Worm (Caenorhabditis elegans) whole organism, late embryonic: ENCODE results near the gene rnp-4.
A peak's percentile ranks its signal among the peaks of the same experiment; 100 is the strongest.

Source experiments
- C08G9.2 ChIP-seq: sonication (generic microtip); optimal IDR thresholded peaks from 2 replicates; lab custom pipeline; 2016; ENCODE audit warnings: mild to moderate bottlenecking, missing genetic modification characterization, moderate library complexity, missing compliant biosample characterization
- C38D4.7 ChIP-seq: fragments of 200-800 bp; sonication (Bioruptor generic); optimal IDR thresholded peaks from 2 replicates; lab custom pipeline; 2018; ENCODE audit warnings: mild to moderate bottlenecking, missing genetic modification characterization, moderate library complexity, missing compliant biosample characterization
- F13H6.1 ChIP-seq: sonication (generic microtip); optimal IDR thresholded peaks from 2 replicates; lab custom pipeline; 2016; ENCODE audit warnings: missing genetic modification characterization, missing compliant biosample characterization
- K09A11.1 ChIP-seq: sonication (generic microtip); optimal IDR thresholded peaks from 2 replicates; lab custom pipeline; 2017; ENCODE audit warnings: antibody characterized with exemption, mild to moderate bottlenecking, missing genetic modification characterization, missing compliant biosample characterization; ENCODE audit not compliant: insufficient read depth
- ahr-1 ChIP-seq: sonication (generic microtip); optimal IDR thresholded peaks from 2 replicates; lab custom pipeline; 2016; ENCODE audit warnings: missing genetic modification characterization, missing compliant biosample characterization
- ceh-14 ChIP-seq: sonication (generic microtip); optimal IDR thresholded peaks from 2 replicates; lab custom pipeline; 2016; ENCODE audit warnings: missing genotype, missing genetic modification characterization, missing compliant biosample characterization
- ceh-18 ChIP-seq: sonication (generic microtip); optimal IDR thresholded peaks from 2 replicates; lab custom pipeline; 2016; ENCODE audit warnings: missing genetic modification characterization, missing compliant biosample characterization
- ceh-19 ChIP-seq: fragments of 200-800 bp; sonication (Bioruptor generic); optimal IDR thresholded peaks from 2 replicates; lab custom pipeline; 2018; ENCODE audit warnings: mild to moderate bottlenecking, missing genetic modification characterization, missing compliant biosample characterization
- ceh-22 ChIP-seq: sonication (generic microtip); optimal IDR thresholded peaks from 2 replicates; lab custom pipeline; 2017; ENCODE audit warnings: missing biosample characterization, missing genetic modification characterization
- ceh-24 ChIP-seq: sonication (generic microtip); optimal IDR thresholded peaks from 2 replicates; lab custom pipeline; 2016; ENCODE audit warnings: mild to moderate bottlenecking, missing genetic modification characterization, missing compliant biosample characterization
- ceh-31 ChIP-seq: sonication (generic microtip); optimal IDR thresholded peaks from 2 replicates; lab custom pipeline; 2016; ENCODE audit warnings: missing genetic modification characterization, missing compliant biosample characterization
- ceh-45 ChIP-seq: fragments of 200-800 bp; sonication (Bioruptor generic); IDR thresholded peaks from 2 replicates; pipeline ENCODE4 v1.3.6; 2022; ENCODE audit warnings: missing genetic modification reagents, missing genetic modification characterization, missing compliant biosample characterization
- ceh-6 ChIP-seq: fragments of 200-800 bp; sonication (Bioruptor generic); optimal IDR thresholded peaks from 2 replicates; lab custom pipeline; 2018; ENCODE audit warnings: mild to moderate bottlenecking, missing genetic modification characterization, missing compliant biosample characterization
- ceh-9 ChIP-seq: sonication (generic microtip); optimal IDR thresholded peaks from 2 replicates; lab custom pipeline; 2016; ENCODE audit warnings: mild to moderate bottlenecking, missing genetic modification characterization, inconsistent platforms, missing compliant biosample characterization
- che-1 ChIP-seq: sonication (generic microtip); optimal IDR thresholded peaks from 2 replicates; lab custom pipeline; 2016; ENCODE audit warnings: mild to moderate bottlenecking, missing genetic modification characterization, missing compliant biosample characterization
- dmd-4 ChIP-seq: sonication (generic microtip); optimal IDR thresholded peaks from 2 replicates; lab custom pipeline; 2016; ENCODE audit warnings: borderline replicate concordance, missing genetic modification characterization, missing compliant biosample characterization
- elt-2 ChIP-seq: sonication (generic microtip); optimal IDR thresholded peaks from 2 replicates; lab custom pipeline; 2016; ENCODE audit warnings: missing genetic modification reagents, missing genetic modification characterization, missing compliant biosample characterization
- fax-1 ChIP-seq: sonication (generic microtip); optimal IDR thresholded peaks from 2 replicates; lab custom pipeline; 2016; ENCODE audit warnings: missing genotype, missing genetic modification characterization, missing compliant biosample characterization
- fkh-6 ChIP-seq: sonication (generic microtip); optimal IDR thresholded peaks from 2 replicates; lab custom pipeline; 2016; ENCODE audit warnings: missing genetic modification characterization, missing compliant biosample characterization
- lim-6 ChIP-seq: sonication (generic microtip); optimal IDR thresholded peaks from 2 replicates; lab custom pipeline; 2016; ENCODE audit warnings: missing genetic modification characterization, missing compliant biosample characterization
- lin-11 ChIP-seq: fragments of 200-800 bp; sonication (Bioruptor generic); optimal IDR thresholded peaks from 2 replicates; lab custom pipeline; 2018; ENCODE audit warnings: mild to moderate bottlenecking, missing genetic modification characterization, missing compliant biosample characterization
- madf-2 ChIP-seq: sonication (generic microtip); optimal IDR thresholded peaks from 2 replicates; lab custom pipeline; 2017; ENCODE audit warnings: missing genetic modification characterization, missing compliant biosample characterization
- mec-3 ChIP-seq: sonication (generic microtip); optimal IDR thresholded peaks from 2 replicates; lab custom pipeline; 2016; ENCODE audit warnings: borderline replicate concordance, missing genetic modification characterization, missing compliant biosample characterization
- nfya-1 ChIP-seq: sonication (generic microtip); optimal IDR thresholded peaks from 2 replicates; lab custom pipeline; 2017; ENCODE audit warnings: missing genetic modification characterization, mild to moderate bottlenecking, missing compliant biosample characterization, antibody characterized with exemption, moderate library complexity
- nhr-11 ChIP-seq: fragments of 150-350 bp; optimal IDR thresholded peaks from 2 replicates; lab custom pipeline; 2014; ENCODE audit warnings: missing biosample characterization, missing genetic modification characterization
- nhr-232 ChIP-seq: sonication (generic microtip); optimal IDR thresholded peaks from 2 replicates; lab custom pipeline; 2016; ENCODE audit warnings: missing genetic modification characterization, missing compliant biosample characterization
- pat-9 ChIP-seq: fragments of 200-800 bp; sonication (Bioruptor generic); optimal IDR thresholded peaks from 2 replicates; lab custom pipeline; 2018; ENCODE audit warnings: mild to moderate bottlenecking, missing genetic modification characterization, moderate library complexity, missing compliant biosample characterization
- pha-2 ChIP-seq: sonication (generic microtip); optimal IDR thresholded peaks from 2 replicates; lab custom pipeline; 2017; ENCODE audit warnings: mild to moderate bottlenecking, missing genetic modification characterization, missing compliant biosample characterization
- pha-4 ChIP-seq: fragments of 150-350 bp; optimal IDR thresholded peaks from 2 replicates; lab custom pipeline; 2018; ENCODE audit warnings: missing biosample characterization, missing genetic modification reagents, missing genetic modification characterization
- pros-1 ChIP-seq: fragments of 150-350 bp; optimal IDR thresholded peaks from 2 replicates; lab custom pipeline; 2014; ENCODE audit warnings: missing biosample characterization, missing genetic modification reagents, missing genetic modification characterization
- ref-2 ChIP-seq: sonication (generic microtip); optimal IDR thresholded peaks from 2 replicates; lab custom pipeline; 2016; ENCODE audit warnings: missing genetic modification characterization, missing compliant biosample characterization
- sdc-2 ChIP-seq: sonication (generic microtip); optimal IDR thresholded peaks from 2 replicates; lab custom pipeline; 2016; ENCODE audit warnings: missing genotype, missing genetic modification characterization, missing compliant biosample characterization
- sox-2 ChIP-seq: fragments of 200-800 bp; sonication (Bioruptor generic); IDR thresholded peaks from 2 replicates; pipeline ENCODE4 v1.3.6; 2022; ENCODE audit warnings: missing genetic modification reagents, missing genetic modification characterization, missing compliant biosample characterization
- tbx-2 ChIP-seq: sonication (generic microtip); optimal IDR thresholded peaks from 2 replicates; lab custom pipeline; 2016; ENCODE audit warnings: missing genetic modification characterization, missing compliant biosample characterization
- ttx-3 ChIP-seq: sonication (generic microtip); optimal IDR thresholded peaks from 2 replicates; lab custom pipeline; 2016; ENCODE audit warnings: missing genetic modification reagents, missing genetic modification characterization, missing compliant biosample characterization
- unc-3 ChIP-seq, 2 experiments: fragments of 200-800 bp in 1 of 2; sonication (Bioruptor generic) in 1 of 2; sonication (generic microtip) in 1 of 2; conservative IDR thresholded peaks in 1 of 2; optimal IDR thresholded peaks in 1 of 2; 2 replicates each; pipeline versions ENCODE4 v1.3.6 to Lab custom; 2016 to 2022; ENCODE audit warnings: missing compliant biosample characterization in 2 of 2, missing genetic modification characterization in 2 of 2, missing genetic modification reagents in 1 of 2
- unc-42 ChIP-seq: sonication (generic microtip); optimal IDR thresholded peaks from 2 replicates; lab custom pipeline; 2016; ENCODE audit warnings: missing genotype, missing genetic modification characterization, missing compliant biosample characterization
- unc-55 ChIP-seq: sonication (generic microtip); optimal IDR thresholded peaks from 2 replicates; lab custom pipeline; 2017; ENCODE audit warnings: missing biosample characterization, missing genetic modification reagents, missing genetic modification characterization
- zip-5 ChIP-seq: sonication (generic microtip); optimal IDR thresholded peaks from 2 replicates; lab custom pipeline; 2016; ENCODE audit warnings: missing genetic modification characterization, missing compliant biosample characterization

Gene rnp-4

DNA sequence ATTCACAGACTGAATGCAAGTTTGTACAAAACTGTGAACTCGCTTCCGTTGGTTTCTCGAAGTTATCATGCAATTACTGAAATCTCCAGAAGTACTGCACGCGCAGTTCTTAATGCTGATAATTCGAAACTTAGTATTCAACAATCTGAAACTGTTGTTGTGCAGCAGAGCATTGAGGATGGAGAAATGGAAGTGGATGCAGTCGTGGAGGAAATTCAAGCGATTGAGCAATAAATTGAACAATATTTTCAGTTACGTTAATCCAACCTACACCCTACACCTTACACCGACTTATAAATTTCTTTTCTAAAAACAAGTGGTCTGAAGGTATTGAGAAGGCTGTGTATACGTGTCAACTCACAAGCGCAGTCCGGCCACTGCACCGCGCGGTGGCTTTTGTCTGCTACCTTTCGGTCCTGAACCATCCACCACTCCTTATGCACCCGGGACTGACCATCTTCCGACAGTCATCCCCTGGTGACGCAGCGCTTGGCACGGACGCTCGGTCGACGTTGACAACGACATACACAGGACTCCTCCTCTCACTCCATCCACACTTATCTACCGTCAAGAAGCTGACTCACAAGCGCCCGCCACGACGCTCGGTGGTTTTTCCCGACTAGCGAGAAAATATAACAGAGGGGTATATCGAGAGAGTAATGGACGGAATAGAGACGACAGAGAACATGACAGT lies 27.3 kb upstream of the rnp-4 start (continued):
- TF ChIP-seq ceh-31 (peak; percentile 70), F13H6.1 (tag; lab: Kevin White, UChicago) (peak; percentile 34), madf-2 (tag; lab: Kevin White, UChicago) (peak; percentile 69), C08G9.2 (peak; percentile 43), sox-2 (GFP tag; lab: Robert Waterston, UW) (peak; percentile 69), elt-2 (tag; lab: Kevin White, UChicago) (peak; percentile 41), fax-1 (tag; lab: Kevin White, UChicago) (peak; percentile 48), sdc-2 (tag; lab: Kevin White, UChicago) (peak; percentile 40), pha-2 (tag; lab: Kevin White, UChicago) (peak; percentile 77), lin-11 (peak; percentile 32), ahr-1 (peak; percentile 43), tbx-2 (tag; lab: Kevin White, UChicago) (peak; percentile 51), nhr-232 (tag; lab: Kevin White, UChicago) (peak; percentile 55), ceh-18 (tag; lab: Kevin White, UChicago) (peak; percentile 87), ceh-19 (GFP tag; lab: Kevin White, UChicago) (peak; percentile 37), fkh-6 (tag; lab: Kevin White, UChicago) (peak; percentile 63), C38D4.7 (GFP tag; lab: Kevin White, UChicago) (peak; percentile 68), ceh-24 (tag; lab: Kevin White, UChicago) (peak; percentile 39), pat-9 (tag; lab: Kevin White, UChicago) (peak; percentile 39)

- TF ChIP-seq nhr-11 (tag; lab: Kevin White, UChicago) (no peak), ttx-3 (tag; lab: Kevin White, UChicago) (no peak), lim-6 (no peak), che-1 (no peak), ceh-6 (GFP tag; lab: Kevin White, UChicago) (no peak), ceh-22 (no peak), unc-3 (GFP tag; conservative IDR thresholded peaks at IDR 0.05; lab: Robert Waterston, UW) (no peak), unc-3 (tag; optimal IDR thresholded peaks at IDR 0.05; lab: Kevin White, UChicago) (no peak), ceh-9 (tag; lab: Kevin White, UChicago) (no peak), nhr-232 (tag; lab: Kevin White, UChicago) (no peak), zip-5 (tag; lab: Kevin White, UChicago) (no peak), ceh-14 (tag; lab: Kevin White, UChicago) (no peak), dmd-4 (tag; lab: Kevin White, UChicago) (no peak), unc-55 (GFP tag; lab: Kevin White, UChicago) (no peak), ref-2 (tag; lab: Kevin White, UChicago) (no peak), pha-4 (tag; lab: Kevin White, UChicago) (no peak), pros-1 (tag; lab: Kevin White, UChicago) (no peak), ceh-45 (GFP tag; lab: Robert Waterston, UW) (no peak), nfya-1 (tag; lab: Kevin White, UChicago) (no peak)
These were observed 26.4 kb upstream of the rnp-4 start, which contains the start of gene B0284.3 for ce11 chrIII:4379717-4380116. B0284.3 (minus strand) TSS chrIII:4379817.

DNA sequence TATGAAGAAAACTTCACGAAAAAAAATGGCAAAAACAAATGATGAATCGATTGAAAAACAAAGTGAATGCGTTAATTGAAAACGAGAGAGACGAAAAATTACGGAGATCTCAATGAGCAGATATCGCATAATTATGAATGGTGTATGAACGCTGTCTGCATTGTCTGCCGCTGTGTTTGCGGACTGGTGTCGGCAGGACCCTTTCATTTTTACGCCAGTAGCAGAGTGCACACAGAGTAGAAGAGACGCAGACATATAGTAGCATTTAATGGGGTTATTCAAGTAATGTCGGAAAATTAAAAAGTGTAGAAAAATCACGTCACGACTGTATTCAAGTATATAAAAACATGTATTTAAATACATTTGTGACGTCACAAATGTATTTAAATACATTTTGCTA lies 25.3 kb upstream of the rnp-4 start:
- TF ChIP-seq ceh-31 (peak; percentile 60), sox-2 (GFP tag; lab: Robert Waterston, UW) (peak; percentile 24), tbx-2 (tag; lab: Kevin White, UChicago) (no peak), ceh-19 (GFP tag; lab: Kevin White, UChicago) (no peak), mec-3 (tag; lab: Kevin White, UChicago) (no peak), nfya-1 (tag; lab: Kevin White, UChicago) (peak; percentile 31), K09A11.1 (tag; lab: Kevin White, UChicago) (no peak), unc-42 (tag; lab: Kevin White, UChicago) (peak; percentile 60)
